Worm (Caenorhabditis elegans) whole organism, late embryonic: ENCODE results near the gene Y71H2AM.14.

Experiments used
- K02D7.2 ChIP-seq: sonication (generic microtip); optimal IDR thresholded peaks from 2 replicates; lab custom pipeline; 2017; ENCODE audit warnings: mild to moderate bottlenecking, missing genetic modification characterization, missing compliant biosample characterization
- T23F11.4 ChIP-seq: fragments of 200-800 bp; sonication (Bioruptor generic); optimal IDR thresholded peaks from 2 replicates; lab custom pipeline; 2018; ENCODE audit warnings: mild to moderate bottlenecking, missing genetic modification characterization, missing compliant biosample characterization
- Y22D7AL.16 ChIP-seq: sonication (generic microtip); optimal IDR thresholded peaks from 2 replicates; lab custom pipeline; 2016; ENCODE audit warnings: missing genetic modification characterization, missing compliant biosample characterization
- ceh-18 ChIP-seq: sonication (generic microtip); optimal IDR thresholded peaks from 2 replicates; lab custom pipeline; 2016; ENCODE audit warnings: missing genetic modification characterization, missing compliant biosample characterization
- ceh-19 ChIP-seq: fragments of 200-800 bp; sonication (Bioruptor generic); optimal IDR thresholded peaks from 2 replicates; lab custom pipeline; 2018; ENCODE audit warnings: mild to moderate bottlenecking, missing genetic modification characterization, missing compliant biosample characterization
- ceh-2 ChIP-seq: sonication (generic microtip); optimal IDR thresholded peaks from 2 replicates; lab custom pipeline; 2016; ENCODE audit warnings: missing genotype, missing genetic modification characterization, missing compliant biosample characterization
- ceh-22 ChIP-seq: sonication (generic microtip); optimal IDR thresholded peaks from 2 replicates; lab custom pipeline; 2017; ENCODE audit warnings: missing biosample characterization, missing genetic modification characterization
- ceh-24 ChIP-seq: sonication (generic microtip); optimal IDR thresholded peaks from 2 replicates; lab custom pipeline; 2016; ENCODE audit warnings: mild to moderate bottlenecking, missing genetic modification characterization, missing compliant biosample characterization
- ceh-30 ChIP-seq: fragments of 150-350 bp; optimal IDR thresholded peaks from 2 replicates; lab custom pipeline; 2014; ENCODE audit warnings: missing biosample characterization, missing genetic modification characterization
- ceh-34 ChIP-seq: sonication (generic microtip); optimal IDR thresholded peaks from 2 replicates; lab custom pipeline; 2016; ENCODE audit warnings: mild to moderate bottlenecking, missing genetic modification characterization, missing compliant biosample characterization
- dve-1 ChIP-seq: sonication (generic microtip); optimal IDR thresholded peaks from 2 replicates; lab custom pipeline; 2017; ENCODE audit warnings: antibody characterized with exemption, mild to moderate bottlenecking, missing genetic modification characterization, missing compliant biosample characterization
- elt-2 ChIP-seq: sonication (generic microtip); optimal IDR thresholded peaks from 2 replicates; lab custom pipeline; 2016; ENCODE audit warnings: missing genetic modification reagents, missing genetic modification characterization, missing compliant biosample characterization
- ets-4 ChIP-seq: sonication (generic microtip); optimal IDR thresholded peaks from 2 replicates; lab custom pipeline; 2016; ENCODE audit warnings: missing genetic modification characterization, missing compliant biosample characterization
- eyg-1 ChIP-seq: sonication (generic microtip); optimal IDR thresholded peaks from 2 replicates; lab custom pipeline; 2016; ENCODE audit warnings: missing genotype, missing genetic modification characterization, missing compliant biosample characterization
- fax-1 ChIP-seq: sonication (generic microtip); optimal IDR thresholded peaks from 2 replicates; lab custom pipeline; 2016; ENCODE audit warnings: missing genotype, missing genetic modification characterization, missing compliant biosample characterization
- gmeb-2 ChIP-seq: sonication (generic microtip); optimal IDR thresholded peaks from 2 replicates; lab custom pipeline; 2016; ENCODE audit warnings: missing genetic modification characterization, inconsistent platforms, missing compliant biosample characterization
- hlh-30 ChIP-seq: sonication (generic microtip); optimal IDR thresholded peaks from 2 replicates; lab custom pipeline; 2017; ENCODE audit warnings: antibody characterized with exemption, missing genetic modification characterization, missing compliant biosample characterization; ENCODE audit not compliant: insufficient read depth
- madf-2 ChIP-seq: sonication (generic microtip); optimal IDR thresholded peaks from 2 replicates; lab custom pipeline; 2017; ENCODE audit warnings: missing genetic modification characterization, missing compliant biosample characterization
- mec-3 ChIP-seq: sonication (generic microtip); optimal IDR thresholded peaks from 2 replicates; lab custom pipeline; 2016; ENCODE audit warnings: borderline replicate concordance, missing genetic modification characterization, missing compliant biosample characterization
- nfya-1 ChIP-seq: sonication (generic microtip); optimal IDR thresholded peaks from 2 replicates; lab custom pipeline; 2017; ENCODE audit warnings: missing genetic modification characterization, mild to moderate bottlenecking, missing compliant biosample characterization, antibody characterized with exemption, moderate library complexity
- nhr-11 ChIP-seq: fragments of 150-350 bp; optimal IDR thresholded peaks from 2 replicates; lab custom pipeline; 2014; ENCODE audit warnings: missing biosample characterization, missing genetic modification characterization
- nhr-232 ChIP-seq: sonication (generic microtip); optimal IDR thresholded peaks from 2 replicates; lab custom pipeline; 2016; ENCODE audit warnings: missing genetic modification characterization, missing compliant biosample characterization
- pag-3 ChIP-seq: sonication (generic microtip); optimal IDR thresholded peaks from 2 replicates; lab custom pipeline; 2016; ENCODE audit warnings: missing compliant biosample characterization, missing genetic modification characterization, borderline replicate concordance
- pax-1 ChIP-seq: fragments of 150-350 bp; optimal IDR thresholded peaks from 2 replicates; lab custom pipeline; 2014; ENCODE audit warnings: missing biosample characterization, missing genetic modification characterization
- pha-2 ChIP-seq: sonication (generic microtip); optimal IDR thresholded peaks from 2 replicates; lab custom pipeline; 2017; ENCODE audit warnings: mild to moderate bottlenecking, missing genetic modification characterization, missing compliant biosample characterization
- pqm-1 ChIP-seq: sonication (generic microtip); optimal IDR thresholded peaks from 2 replicates; lab custom pipeline; 2016; ENCODE audit warnings: missing genetic modification characterization, missing compliant biosample characterization
- rnt-1 ChIP-seq: sonication (generic microtip); optimal IDR thresholded peaks from 2 replicates; lab custom pipeline; 2016; ENCODE audit warnings: missing genetic modification characterization, missing compliant biosample characterization
- sox-2 ChIP-seq: fragments of 200-800 bp; sonication (Bioruptor generic); IDR thresholded peaks from 2 replicates; pipeline ENCODE4 v1.3.6; 2022; ENCODE audit warnings: missing genetic modification reagents, missing genetic modification characterization, missing compliant biosample characterization
- syd-9 ChIP-seq: sonication (generic microtip); optimal IDR thresholded peaks from 2 replicates; lab custom pipeline; 2016; ENCODE audit warnings: mild to moderate bottlenecking, missing genetic modification characterization, moderate library complexity, missing compliant biosample characterization
- tbx-2 ChIP-seq: sonication (generic microtip); optimal IDR thresholded peaks from 2 replicates; lab custom pipeline; 2016; ENCODE audit warnings: missing genetic modification characterization, missing compliant biosample characterization
- tbx-7 ChIP-seq: sonication (generic microtip); optimal IDR thresholded peaks from 2 replicates; lab custom pipeline; 2016; ENCODE audit warnings: missing genotype, missing genetic modification characterization, missing compliant biosample characterization
- ttx-3 ChIP-seq: sonication (generic microtip); optimal IDR thresholded peaks from 2 replicates; lab custom pipeline; 2016; ENCODE audit warnings: missing genetic modification reagents, missing genetic modification characterization, missing compliant biosample characterization
- unc-42 ChIP-seq: sonication (generic microtip); optimal IDR thresholded peaks from 2 replicates; lab custom pipeline; 2016; ENCODE audit warnings: missing genotype, missing genetic modification characterization, missing compliant biosample characterization
- unc-55 ChIP-seq: sonication (generic microtip); optimal IDR thresholded peaks from 2 replicates; lab custom pipeline; 2017; ENCODE audit warnings: missing biosample characterization, missing genetic modification reagents, missing genetic modification characterization
- unc-86 ChIP-seq: sonication (generic microtip); optimal IDR thresholded peaks from 2 replicates; lab custom pipeline; 2016; ENCODE audit warnings: missing genetic modification characterization, missing compliant biosample characterization
- zip-5 ChIP-seq: sonication (generic microtip); optimal IDR thresholded peaks from 2 replicates; lab custom pipeline; 2016; ENCODE audit warnings: missing genetic modification characterization, missing compliant biosample characterization

The Y71H2AM.14 gene

ce11 chrIII:2768635-2769034 is 22.2 kb upstream of the Y71H2AM.14 start, which contains the start of gene swsn-3 (continued):
- TF ChIP-seq unc-55 (GFP tag; lab: Kevin White, UChicago) (peak; percentile 38), ets-4 (tag; lab: Kevin White, UChicago) (peak; percentile 40), fax-1 (tag; lab: Kevin White, UChicago) (peak; percentile 78), pqm-1 (tag; lab: Kevin White, UChicago) (peak; percentile 54), pag-3 (peak; percentile 45), eyg-1 (tag; lab: Kevin White, UChicago) (peak; percentile 84), madf-2 (tag; lab: Kevin White, UChicago) (peak; percentile 71), K02D7.2 (tag; lab: Kevin White, UChicago) (peak; percentile 88), sox-2 (GFP tag; lab: Robert Waterston, UW) (peak; percentile 57), dve-1 (tag; lab: Kevin White, UChicago) (peak; percentile 69), tbx-7 (tag; lab: Kevin White, UChicago) (peak; percentile 48), mec-3 (no peak), Y22D7AL.16 (tag; lab: Kevin White, UChicago) (peak; percentile 38), unc-42 (tag; lab: Kevin White, UChicago) (peak; percentile 80), nhr-11 (tag; lab: Kevin White, UChicago) (no peak), elt-2 (tag; lab: Kevin White, UChicago) (peak; percentile 95), tbx-2 (tag; lab: Kevin White, UChicago) (peak; percentile 93)

- TF ChIP-seq hlh-30 (tag; lab: Kevin White, UChicago) (no peak), ceh-24 (tag; lab: Kevin White, UChicago) (no peak), elt-2 (tag; lab: Kevin White, UChicago) (peak; percentile 50), ceh-30 (tag; lab: Kevin White, UChicago) (no peak)
These were observed 14.3 kb upstream of the Y71H2AM.14 start, which contains the start of gene pho-9 for ce11 chrIII:2760726-2761125. pho-9 (minus strand) TSS chrIII:2760816.

- no peak for TF ChIP-seq nhr-232 (tag; lab: Kevin White, UChicago)
- TF ChIP-seq pag-3 = no peak
- no peak for TF ChIP-seq pha-2 (tag; lab: Kevin White, UChicago)
- TF ChIP-seq ets-4 (tag; lab: Kevin White, UChicago) = no peak
- TF ChIP-seq zip-5 (tag; lab: Kevin White, UChicago) = no peak
- no peak for TF ChIP-seq T23F11.4
- no peak for TF ChIP-seq ceh-34
- TF ChIP-seq ceh-19 = no peak
- TF ChIP-seq ceh-22 (tag; lab: Kevin White, UChicago) = no peak
- TF ChIP-seq Y22D7AL.16 (tag; lab: Kevin White, UChicago) = no peak
- TF ChIP-seq rnt-1 = no peak
- no peak for TF ChIP-seq unc-86 (tag; lab: Kevin White, UChicago)
- no peak for TF ChIP-seq pax-1 (tag; lab: Kevin White, UChicago)
- TF ChIP-seq madf-2 (tag; lab: Kevin White, UChicago) = no peak
- TF ChIP-seq K02D7.2 (tag; lab: Kevin White, UChicago) = no peak
These were observed 12.9 kb upstream of the Y71H2AM.14 start for ce11 chrIII:2759308-2759707.

- TF ChIP-seq ceh-30 (tag; lab: Kevin White, UChicago) (no peak), pax-1 (tag; lab: Kevin White, UChicago) (no peak), gmeb-2 (tag; lab: Kevin White, UChicago) (no peak), fax-1 (tag; lab: Kevin White, UChicago) (no peak), ttx-3 (tag; lab: Kevin White, UChicago) (no peak), ceh-18 (tag; lab: Kevin White, UChicago) (no peak), pha-2 (tag; lab: Kevin White, UChicago) (no peak), ceh-2 (tag; lab: Kevin White, UChicago) (no peak), syd-9 (tag; lab: Kevin White, UChicago) (no peak), ceh-19 (no peak), nfya-1 (tag; lab: Kevin White, UChicago) (no peak), nhr-232 (tag; lab: Kevin White, UChicago) (no peak), pag-3 (no peak)
These were observed 11.6 kb upstream of the Y71H2AM.14 start for ce11 chrIII:2758092-2758491.
